Fruit fly (Drosophila melanogaster) Kc167 (cell line): Measurements from ENCODE around the gene Hrb27C.

ENCODE experiments used
- h ChIP-seq: fragments of >200 bp; optimal IDR thresholded peaks from 3 replicates; lab custom pipeline; 2018; ENCODE audit warnings: missing external identifiers
- psq ChIP-seq: fragments of >200 bp; optimal IDR thresholded peaks from 2 replicates; lab custom pipeline; 2017; ENCODE audit warnings: missing external identifiers
- ttk ChIP-seq: sonication (Bioruptor generic); optimal IDR thresholded peaks from 2 replicates; lab custom pipeline; 2017; ENCODE audit warnings: missing external identifiers

DNA sequence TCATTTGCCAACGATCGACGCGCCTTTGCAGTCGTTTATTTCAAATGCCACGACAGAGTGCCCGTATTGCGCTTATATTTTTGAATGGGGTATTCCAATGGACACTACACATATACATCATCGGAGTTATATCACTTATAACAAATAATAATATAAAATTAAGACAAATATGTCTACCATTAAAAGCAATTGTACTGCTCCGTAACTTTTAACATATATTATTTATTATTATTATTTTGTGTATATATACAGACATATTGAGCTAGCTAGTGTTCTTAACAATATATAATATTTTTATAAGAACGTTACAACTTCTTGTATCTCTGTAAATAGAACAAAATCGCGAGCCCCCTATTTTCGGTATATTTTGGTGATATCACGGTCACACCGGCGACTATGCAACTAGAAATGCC, 43.5 kb downstream of the Hrb27C start, which contains the start of the genes sip2 and Coprox:
- no peak for TF ChIP-seq ttk (lab: Kevin White, UChicago)
- no peak for TF ChIP-seq h (lab: Kevin White, UChicago)
- no peak for TF ChIP-seq psq (lab: Kevin White, UChicago)
